Worm (Caenorhabditis elegans): ENCODE measurements around the gene F18E9.7.

DNA sequence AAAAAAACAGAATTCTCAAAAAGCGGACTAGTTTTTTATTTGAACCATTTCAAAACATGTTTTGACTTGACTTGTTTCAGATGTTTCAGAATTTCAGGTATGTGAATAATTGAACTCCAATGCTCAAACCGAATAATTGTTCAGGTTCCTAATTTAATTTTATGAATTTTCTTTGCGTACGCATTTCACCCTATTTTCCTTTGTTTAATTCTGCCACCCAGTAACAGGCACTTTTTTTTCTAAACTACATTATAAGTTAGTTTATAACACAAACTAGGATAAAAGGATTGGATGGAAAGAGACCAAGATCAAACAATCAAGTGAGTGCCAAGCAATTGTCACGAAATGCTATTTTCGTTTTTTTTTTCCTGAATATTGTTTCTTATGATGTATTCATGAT is 944 bp upstream of the F18E9.7 start:
- no peak for TF ChIP-seq flt-1 (GFP tag; IDR thresholded peaks at IDR 0.05)
- TF ChIP-seq T22C8.4 (GFP tag; IDR thresholded peaks at IDR 0.05) = no peak
- no peak for TF ChIP-seq cog-1 (tag; optimal IDR thresholded peaks at IDR 0.05)
- no peak for TF ChIP-seq ztf-23 (GFP tag; IDR thresholded peaks at IDR 0.05)

All from whole organism, midembryonic.